Worm (Caenorhabditis elegans) whole organism, mixed stage, embryonic: ENCODE data around the gene ZK402.5.

Source experiments
- flh-1 ChIP-seq: fragments of 200-800 bp; sonication (Bioruptor generic); optimal IDR thresholded peaks from 2 replicates; lab custom pipeline; 2018; ENCODE audit warnings: mild to moderate bottlenecking, missing genetic modification characterization, moderate library complexity, missing compliant biosample characterization
- lin-13 ChIP-seq: fragments of 150-350 bp; optimal IDR thresholded peaks from 2 replicates; lab custom pipeline; 2014; ENCODE audit warnings: missing biosample characterization, missing genetic modification characterization
- lsy-2 ChIP-seq: fragments of 150-350 bp; optimal IDR thresholded peaks from 2 replicates; lab custom pipeline; 2014; ENCODE audit warnings: missing biosample characterization, missing genetic modification characterization
- nhr-76 ChIP-seq: sonication (generic microtip); optimal IDR thresholded peaks from 2 replicates; lab custom pipeline; 2017; ENCODE audit warnings: missing biosample characterization, missing genetic modification characterization
- pha-4 ChIP-seq: fragments of 150-350 bp; optimal IDR thresholded peaks from 2 replicates; lab custom pipeline; 2018; ENCODE audit warnings: missing biosample characterization, missing genetic modification reagents, missing genetic modification characterization

- TF ChIP-seq pha-4: no peak
- no peak for TF ChIP-seq flh-1 (GFP tag; lab: Kevin White, UChicago)
- TF ChIP-seq nhr-76 (tag; lab: Kevin White, UChicago): no peak
- TF ChIP-seq lsy-2 (tag; lab: Kevin White, UChicago): peak; percentile 28
- TF ChIP-seq lin-13 (tag; lab: Kevin White, UChicago): peak; percentile 32
Measured at ce11 chrX:1450352-1450818, 49.2 kb upstream of the ZK402.5 start, which contains the start of gene W05H7.1.
